Worm (Caenorhabditis elegans) whole organism, L2 larva: ENCODE measurements around the gene Y55D5A.3.

Source experiments
- Y55F3AM.14 ChIP-seq: fragments of 200-800 bp; sonication (Bioruptor generic); optimal IDR thresholded peaks from 2 replicates; lab custom pipeline; 2018; ENCODE audit warnings: mild to moderate bottlenecking, missing genetic modification characterization, missing compliant biosample characterization
- blmp-1 ChIP-seq: sonication (generic microtip); optimal IDR thresholded peaks from 2 replicates; lab custom pipeline; 2017; ENCODE audit warnings: missing genetic modification characterization, mild to moderate bottlenecking, missing compliant biosample characterization, antibody characterized with exemption, moderate library complexity; ENCODE audit not compliant: insufficient read depth
- elt-3 ChIP-seq: sonication (generic microtip); optimal IDR thresholded peaks from 2 replicates; lab custom pipeline; 2017; ENCODE audit warnings: missing biosample characterization, missing genetic modification characterization
- gmeb-1 ChIP-seq: fragments of 150-350 bp; optimal IDR thresholded peaks from 2 replicates; lab custom pipeline; 2014; ENCODE audit warnings: missing biosample characterization, missing genetic modification characterization
- lin-11 ChIP-seq: fragments of 150-350 bp; sonication (generic microtip); optimal IDR thresholded peaks from 2 replicates; lab custom pipeline; 2014; ENCODE audit warnings: missing biosample characterization, missing genetic modification characterization, inconsistent platforms, mixed read lengths
- lin-13 ChIP-seq: fragments of 150-350 bp; optimal IDR thresholded peaks from 2 replicates; lab custom pipeline; 2014; ENCODE audit warnings: missing biosample characterization, missing genetic modification reagents, missing genetic modification characterization
- lsy-2 ChIP-seq, 2 experiments: fragments of 150-350 bp in 1 of 2; sonication (generic microtip) in 1 of 2; optimal IDR thresholded peaks; 2 replicates each; lab custom pipeline; 2014 to 2017; ENCODE audit warnings: missing biosample characterization in 2 of 2, missing genetic modification characterization in 2 of 2
- mab-5 ChIP-seq: fragments of 150-350 bp; optimal IDR thresholded peaks from 2 replicates; lab custom pipeline; 2014; ENCODE audit warnings: missing biosample characterization, missing genetic modification characterization
- nhr-10 ChIP-seq: sonication (generic microtip); optimal IDR thresholded peaks from 2 replicates; lab custom pipeline; 2017; ENCODE audit warnings: missing biosample characterization, missing genetic modification characterization
- nhr-11 ChIP-seq: fragments of 150-350 bp; optimal IDR thresholded peaks from 2 replicates; lab custom pipeline; 2014; ENCODE audit warnings: missing biosample characterization, missing genetic modification characterization
- sma-9 ChIP-seq, 2 experiments: fragments of 150-350 bp in 1 of 2; sonication (generic microtip) in 1 of 2; optimal IDR thresholded peaks; 2 replicates each; lab custom pipeline; 2014 to 2016; ENCODE audit warnings: missing genetic modification characterization in 2 of 2, mild to moderate bottlenecking in 1 of 2, missing biosample characterization in 1 of 2, missing compliant biosample characterization in 1 of 2, missing genetic modification reagents in 1 of 2, moderate library complexity in 1 of 2
- snpc-4 ChIP-seq: fragments of 150-350 bp; optimal IDR thresholded peaks from 2 replicates; lab custom pipeline; 2014; ENCODE audit warnings: missing biosample characterization, missing genetic modification characterization
- ztf-4 ChIP-seq: fragments of 150-350 bp; optimal IDR thresholded peaks from 2 replicates; lab custom pipeline; 2014; ENCODE audit warnings: missing biosample characterization, missing genetic modification characterization

DNA sequence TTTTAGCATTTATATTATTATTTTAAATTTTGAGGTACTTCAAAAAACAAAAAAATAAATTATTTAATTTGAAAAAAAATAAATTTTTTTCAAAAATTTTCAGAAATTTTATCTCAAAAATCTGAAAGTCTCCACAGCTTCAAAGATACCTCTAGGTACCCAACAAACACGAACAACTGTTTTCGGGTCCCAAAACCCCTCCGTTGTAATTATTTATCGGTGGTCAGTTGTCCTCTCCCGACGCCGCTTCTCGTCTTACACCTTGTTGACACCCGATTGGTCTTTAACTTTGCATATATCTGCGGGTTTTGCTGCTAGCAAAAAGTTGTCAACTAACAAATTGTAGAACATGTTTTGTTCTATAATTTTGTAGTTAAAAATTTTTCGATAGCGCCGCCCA, 587 bp upstream of the Y55D5A.3 start:
- TF ChIP-seq lin-11 (tag; lab: Kevin White, UChicago) = no peak
- no peak for TF ChIP-seq nhr-10
- no peak for TF ChIP-seq lin-13
- no peak for TF ChIP-seq Y55F3AM.14 (GFP tag; lab: Kevin White, UChicago)
- TF ChIP-seq blmp-1 (tag; lab: Kevin White, UChicago) = no peak
- TF ChIP-seq lsy-2 (tag; optimal IDR thresholded peaks at IDR 0.05; lab: Kevin White, UChicago) = no peak
- no peak for TF ChIP-seq snpc-4 (tag; lab: Kevin White, UChicago)
- TF ChIP-seq nhr-11 = no peak
- TF ChIP-seq ztf-4 (tag; lab: Kevin White, UChicago) = no peak
- TF ChIP-seq elt-3 (tag; lab: Kevin White, UChicago) = no peak
- no peak for TF ChIP-seq sma-9 (GFP tag; optimal IDR thresholded peaks at IDR 0.05; lab: Kevin White, UChicago)
- TF ChIP-seq sma-9 (tag; optimal IDR thresholded peaks at IDR 0.05; lab: Kevin White, UChicago) = no peak
- no peak for TF ChIP-seq mab-5
- no peak for TF ChIP-seq gmeb-1 (tag; lab: Kevin White, UChicago)
